Fruit fly (Drosophila melanogaster) whole organism, embryonic: ENCODE data around the gene Fcp3C.

ENCODE experiments used
- B-H1 ChIP-seq: fragments of 200-800 bp; sonication (Bioruptor generic); IDR thresholded peaks from 3 replicates; pipeline ENCODE4 v1.3.6; 2022; ENCODE audit warnings: missing biosample characterization, missing genetic modification characterization
- BtbVII ChIP-seq: fragments of 200-800 bp; sonication (Bioruptor generic); optimal IDR thresholded peaks from 3 replicates; lab custom pipeline; 2017; ENCODE audit warnings: missing biosample characterization, mild to moderate bottlenecking, missing genetic modification characterization
- Bteb2 ChIP-seq: fragments of 200-800 bp; sonication (Bioruptor generic); optimal IDR thresholded peaks from 2 replicates; lab custom pipeline; 2016; ENCODE audit warnings: missing biosample characterization, missing genetic modification characterization
- CG10209 ChIP-seq: fragments of 200-800 bp; sonication (Bioruptor generic); optimal IDR thresholded peaks from 3 replicates; lab custom pipeline; 2017; ENCODE audit warnings: missing biosample characterization, mild to moderate bottlenecking, missing genetic modification characterization, missing genetic modification reagents
- CG10462 ChIP-seq: fragments of 200-800 bp; sonication (Bioruptor generic); optimal IDR thresholded peaks from 2 replicates; lab custom pipeline; 2016; ENCODE audit warnings: missing biosample characterization, missing genetic modification characterization
- CG10654 ChIP-seq: fragments of 200-800 bp; sonication (Bioruptor generic); optimal IDR thresholded peaks from 2 replicates; lab custom pipeline; 2016; ENCODE audit warnings: missing biosample characterization, missing genetic modification characterization
- CG10959 ChIP-seq: fragments of 200-800 bp; sonication (Bioruptor generic); IDR thresholded peaks from 2 replicates; pipeline ENCODE4 v1.3.6; 2022; ENCODE audit warnings: missing biosample characterization, missing genetic modification characterization
- CG12659 ChIP-seq: fragments of 200-800 bp; sonication (Bioruptor generic); optimal IDR thresholded peaks from 3 replicates; lab custom pipeline; 2017; ENCODE audit warnings: mild to moderate bottlenecking, missing biosample characterization, missing genetic modification reagents, missing genetic modification characterization
- CG12769 ChIP-seq: fragments of 200-800 bp; sonication (Bioruptor generic); optimal IDR thresholded peaks from 2 replicates; lab custom pipeline; 2019; ENCODE audit warnings: missing biosample characterization, mild to moderate bottlenecking, missing genetic modification characterization, moderate library complexity
- CG14050 ChIP-seq: fragments of 200-800 bp; sonication (Bioruptor generic); IDR thresholded peaks from 3 replicates; pipeline ENCODE4 v1.3.6; 2022; ENCODE audit warnings: missing biosample characterization, missing genetic modification characterization
- CG14441 ChIP-seq: fragments of 200-800 bp; sonication (Bioruptor generic); IDR thresholded peaks from 2 replicates; pipeline ENCODE4 v1.3.6; 2022; ENCODE audit warnings: missing biosample characterization, missing genetic modification characterization
- CG15011 ChIP-seq: fragments of 200-800 bp; sonication (Bioruptor generic); optimal IDR thresholded peaks from 3 replicates; lab custom pipeline; 2018; ENCODE audit warnings: missing biosample characterization, mild to moderate bottlenecking, missing genetic modification characterization
- CG1603 ChIP-seq: fragments of 200-800 bp; sonication (Bioruptor generic); optimal IDR thresholded peaks from 2 replicates; lab custom pipeline; 2019; ENCODE audit warnings: missing biosample characterization, mild to moderate bottlenecking, missing genetic modification characterization, moderate library complexity
- CG17829 ChIP-seq: fragments of 200-800 bp; optimal IDR thresholded peaks from 2 replicates; lab custom pipeline; 2019; ENCODE audit warnings: missing biosample characterization, mild to moderate bottlenecking, missing genetic modification characterization, moderate library complexity
- CG5180 ChIP-seq: fragments of 200-800 bp; sonication (Bioruptor generic); optimal IDR thresholded peaks from 3 replicates; lab custom pipeline; 2017; ENCODE audit warnings: missing biosample characterization, missing genetic modification characterization, mild to moderate bottlenecking, moderate library complexity, missing genetic modification reagents
- CG6791 ChIP-seq: fragments of 200-800 bp; sonication (Bioruptor generic); IDR thresholded peaks from 3 replicates; pipeline ENCODE4 v1.3.6; 2022; ENCODE audit warnings: missing biosample characterization, missing genetic modification characterization; ENCODE audit not compliant: partially characterized antibody
- CG7745 ChIP-seq: fragments of 200-800 bp; sonication (Bioruptor generic); optimal IDR thresholded peaks from 2 replicates; lab custom pipeline; 2018; ENCODE audit warnings: missing biosample characterization, mild to moderate bottlenecking, missing genetic modification characterization, moderate library complexity
- CG7987 ChIP-seq: fragments of 200-800 bp; sonication (Bioruptor generic); optimal IDR thresholded peaks from 2 replicates; lab custom pipeline; 2018; ENCODE audit warnings: missing biosample characterization, mild to moderate bottlenecking, missing genetic modification characterization, moderate library complexity
- CHES-1-like ChIP-seq: fragments of 200-800 bp; sonication (Bioruptor generic); optimal IDR thresholded peaks from 2 replicates; lab custom pipeline; 2016; ENCODE audit warnings: missing biosample characterization, missing genetic modification characterization
- CkIIα-i1 ChIP-seq: fragments of 200-800 bp; sonication (Bioruptor generic); IDR thresholded peaks from 2 replicates; pipeline ENCODE4 v1.3.6; 2022; ENCODE audit warnings: missing biosample characterization, missing genetic modification characterization
- Doc3 ChIP-seq: fragments of 200-800 bp; sonication (Bioruptor generic); IDR thresholded peaks from 3 replicates; pipeline ENCODE4 v1.3.6; 2022; ENCODE audit warnings: missing biosample characterization, missing genetic modification characterization; ENCODE audit not compliant: partially characterized antibody
- Drgx ChIP-seq: fragments of 200-800 bp; sonication (Bioruptor generic); IDR thresholded peaks from 2 replicates; pipeline ENCODE4 v1.3.6; 2022; ENCODE audit warnings: missing biosample characterization, missing genetic modification characterization
- H2.0 ChIP-seq: fragments of 200-800 bp; sonication (Bioruptor generic); IDR thresholded peaks from 2 replicates; pipeline ENCODE4 v1.3.6; 2022; ENCODE audit warnings: missing biosample characterization, missing genetic modification characterization
- HLH3B ChIP-seq: fragments of 200-800 bp; sonication (Bioruptor generic); IDR thresholded peaks from 2 replicates; pipeline ENCODE4 v1.3.6; 2022; ENCODE audit warnings: missing biosample characterization, missing genetic modification characterization
- Hsf ChIP-seq: fragments of 200-800 bp; sonication (Bioruptor generic); optimal IDR thresholded peaks from 3 replicates; lab custom pipeline; 2016; ENCODE audit warnings: missing biosample characterization, missing genetic modification characterization
- MBD-R2 ChIP-seq: fragments of 200-800 bp; sonication (Bioruptor generic); IDR thresholded peaks from 2 replicates; pipeline ENCODE4 v1.3.6; 2022; ENCODE audit warnings: missing biosample characterization, missing genetic modification characterization
- Max ChIP-seq: fragments of 200-800 bp; sonication (Bioruptor generic); optimal IDR thresholded peaks from 2 replicates; lab custom pipeline; 2016; ENCODE audit warnings: missing biosample characterization, mild to moderate bottlenecking, missing genetic modification characterization
- Meics ChIP-seq: fragments of 200-800 bp; sonication (Bioruptor generic); optimal IDR thresholded peaks from 2 replicates; lab custom pipeline; 2017; ENCODE audit warnings: missing biosample characterization, mild to moderate bottlenecking, missing genetic modification characterization
- Mrtf ChIP-seq: fragments of 200-800 bp; sonication (Bioruptor generic); IDR thresholded peaks from 3 replicates; pipeline ENCODE4 v1.3.6; 2022; ENCODE audit warnings: missing biosample characterization, missing genetic modification characterization
- Nf-YB ChIP-seq: fragments of 200-800 bp; sonication (Bioruptor generic); optimal IDR thresholded peaks from 3 replicates; lab custom pipeline; 2019; ENCODE audit warnings: missing biosample characterization, mild to moderate bottlenecking, missing genetic modification characterization, moderate library complexity
- Pdp1 ChIP-seq, 2 experiments: fragments of 200-800 bp; sonication (Bioruptor generic); optimal IDR thresholded peaks; 3 replicates each; lab custom pipeline; 2016; ENCODE audit warnings: missing biosample characterization in 2 of 2, missing genetic modification characterization in 2 of 2, mild to moderate bottlenecking in 1 of 2, moderate library complexity in 1 of 2
- Scr ChIP-seq: fragments of 200-800 bp; sonication (Bioruptor generic); IDR thresholded peaks from 2 replicates; pipeline ENCODE4 v1.3.6; 2022; ENCODE audit warnings: missing biosample characterization, missing genetic modification characterization; ENCODE audit not compliant: partially characterized antibody
- ash1 ChIP-seq: fragments of 200-800 bp; sonication (Bioruptor generic); optimal IDR thresholded peaks from 2 replicates; lab custom pipeline; 2018; ENCODE audit warnings: missing biosample characterization, mild to moderate bottlenecking, missing genetic modification characterization
- bigmax ChIP-seq: fragments of 200-800 bp; sonication (Bioruptor generic); optimal IDR thresholded peaks from 2 replicates; lab custom pipeline; 2018; ENCODE audit warnings: missing biosample characterization, mild to moderate bottlenecking, missing genetic modification characterization
- cg ChIP-seq: fragments of 200-800 bp; sonication (Bioruptor generic); optimal IDR thresholded peaks from 3 replicates; lab custom pipeline; 2019; ENCODE audit warnings: missing biosample characterization, mild to moderate bottlenecking, missing genetic modification characterization, moderate library complexity
- chinmo ChIP-seq: fragments of 200-800 bp; sonication (Bioruptor generic); IDR thresholded peaks from 4 replicates; pipeline ENCODE4 v1.3.6; 2022; ENCODE audit warnings: missing biosample characterization, missing genetic modification characterization; ENCODE audit not compliant: partially characterized antibody
- ems ChIP-seq: fragments of 200-800 bp; sonication (Bioruptor generic); optimal IDR thresholded peaks from 3 replicates; lab custom pipeline; 2016; ENCODE audit warnings: missing biosample characterization, missing genetic modification characterization
- fd64A ChIP-seq: fragments of 200-800 bp; sonication (Bioruptor generic); optimal IDR thresholded peaks from 3 replicates; lab custom pipeline; 2018; ENCODE audit warnings: missing biosample characterization, mild to moderate bottlenecking, missing genetic modification characterization
- gsb ChIP-seq: fragments of 200-800 bp; sonication (Bioruptor generic); IDR thresholded peaks from 2 replicates; pipeline ENCODE4 v1.3.6; 2022; ENCODE audit warnings: missing biosample characterization, missing genetic modification characterization
- insv ChIP-seq, 2 experiments: fragments of 200-800 bp; sonication (Bioruptor generic); optimal IDR thresholded peaks; 3 replicates each; lab custom pipeline; 2016 to 2018; ENCODE audit warnings: missing biosample characterization in 2 of 2, missing genetic modification characterization in 2 of 2
- jing ChIP-seq: fragments of 200-800 bp; sonication (Bioruptor generic); optimal IDR thresholded peaks from 2 replicates; lab custom pipeline; 2018; ENCODE audit warnings: missing biosample characterization, mild to moderate bottlenecking, missing genetic modification characterization
- jumu ChIP-seq: fragments of 200-800 bp; sonication (Bioruptor generic); optimal IDR thresholded peaks from 3 replicates; lab custom pipeline; 2016; ENCODE audit warnings: missing biosample characterization, missing genetic modification characterization
- lbe ChIP-seq: fragments of 200-800 bp; sonication (Bioruptor generic); optimal IDR thresholded peaks from 2 replicates; lab custom pipeline; 2016; ENCODE audit warnings: missing biosample characterization, mild to moderate bottlenecking, missing genetic modification characterization
- lov ChIP-seq, 2 experiments: fragments of 200-800 bp in 1 of 2; fragments of >200 bp in 1 of 2; sonication (Bioruptor generic) in 1 of 2; IDR thresholded peaks in 1 of 2; optimal IDR thresholded peaks in 1 of 2; 2 replicates in 1 of 2; 3 replicates in 1 of 2; pipeline versions ENCODE4 v1.3.6 to Lab custom; 2017 to 2022; ENCODE audit warnings: missing biosample characterization in 1 of 2, missing genetic modification characterization in 1 of 2
- prd ChIP-seq, 3 experiments: fragments of >200 bp in 2 of 3; fragments of 200-800 bp in 1 of 3; sonication (Bioruptor generic) in 1 of 3; optimal IDR thresholded peaks in 2 of 3; IDR thresholded peaks in 1 of 3; 2 replicates in 2 of 3; 3 replicates in 1 of 3; pipeline versions ENCODE4 v1.3.6 to Lab custom; 2017 to 2022; ENCODE audit warnings: missing biosample characterization in 1 of 3, missing genetic modification characterization in 1 of 3
- salm ChIP-seq: fragments of 200-800 bp; sonication (Bioruptor generic); optimal IDR thresholded peaks from 2 replicates; lab custom pipeline; 2018; ENCODE audit warnings: missing biosample characterization, mild to moderate bottlenecking, missing genetic modification characterization

Fcp3C gene

DNA sequence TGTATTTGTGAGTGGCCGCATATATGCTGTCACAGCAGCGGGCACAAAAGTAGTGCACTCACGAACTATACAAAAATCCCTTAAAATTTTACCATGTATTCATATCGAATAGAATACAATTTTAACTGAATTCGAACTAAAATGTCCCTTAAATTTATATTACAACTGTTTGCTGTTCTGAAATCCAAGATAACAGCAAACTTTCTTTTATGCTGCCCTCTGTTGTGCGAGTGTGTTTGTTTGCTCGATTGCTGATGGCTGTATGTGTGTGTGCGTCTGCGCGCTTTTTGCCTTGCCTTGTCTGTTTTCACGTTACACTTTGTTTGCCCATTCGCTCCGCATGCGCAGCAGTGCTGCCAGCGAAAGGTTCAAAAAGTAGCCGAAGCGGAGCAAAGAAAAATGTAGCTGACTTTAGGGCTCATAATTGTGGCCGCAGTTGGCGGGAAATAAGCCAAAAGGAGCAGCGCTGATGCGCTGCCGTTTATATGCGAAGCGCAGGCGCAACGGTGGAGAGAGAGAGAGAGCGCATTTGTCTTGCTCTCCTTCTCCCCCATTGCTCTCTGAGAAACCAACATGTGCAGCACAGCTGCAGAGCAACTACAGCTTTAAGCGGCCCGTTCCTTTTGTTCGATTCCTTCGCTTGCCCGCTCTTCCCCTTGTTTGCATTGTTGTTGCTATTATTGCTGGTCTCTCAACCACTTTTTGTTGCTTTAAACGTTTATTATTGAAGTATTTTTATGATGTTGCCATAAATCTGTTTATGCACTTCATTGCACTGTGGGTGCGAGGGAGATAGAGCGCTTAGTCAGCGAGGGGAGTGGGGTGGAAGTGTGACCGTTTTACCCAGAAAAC, 11.6 kb downstream of the Fcp3C start (continued):
- TF ChIP-seq CG1603 = peak; percentile 98
- TF ChIP-seq CG7987 (GFP tag; lab: Kevin White, UChicago) = peak; percentile 68
- peak; percentile 91 for TF ChIP-seq CG14050 (GFP tag; lab: Robert Waterston, UW)
- peak; percentile 88 for TF ChIP-seq fd64A
- peak; percentile 92 for TF ChIP-seq Drgx (GFP tag; lab: Robert Waterston, UW)
- peak; percentile 83 for TF ChIP-seq BtbVII (GFP tag; lab: Kevin White, UChicago)
- TF ChIP-seq lbe (GFP tag; lab: Kevin White, UChicago) = peak; percentile 87
- TF ChIP-seq bigmax (GFP tag; lab: Kevin White, UChicago) = peak; percentile 33
- TF ChIP-seq B-H1 (GFP tag; lab: Robert Waterston, UW) = peak; percentile 89
- TF ChIP-seq Hsf (GFP tag; lab: Kevin White, UChicago) = peak; percentile 95
- TF ChIP-seq CG10959 (GFP tag; lab: Robert Waterston, UW) = peak; percentile 92
- peak; percentile 67; the same call in 1 of the 2 replicates for TF ChIP-seq CkIIα-i1
- no peak for TF ChIP-seq CG7745 (tag; lab: Kevin White, UChicago)
- peak; percentile 92 for TF ChIP-seq Mrtf (GFP tag; lab: Robert Waterston, UW)
- peak; percentile 93 for TF ChIP-seq HLH3B
- TF ChIP-seq CG10654 (GFP tag; lab: Kevin White, UChicago) = peak; percentile 87
- TF ChIP-seq Scr = no peak
- peak; percentile 90 for TF ChIP-seq salm (tag; lab: Kevin White, UChicago)
- peak; percentile 88 for TF ChIP-seq Bteb2 (GFP tag; lab: Kevin White, UChicago)
- peak; percentile 67; the same call in 2 of the 4 replicates for TF ChIP-seq chinmo (GFP tag; lab: Robert Waterston, UW)
- peak; percentile 90 for TF ChIP-seq H2.0 (GFP tag; lab: Robert Waterston, UW)
- TF ChIP-seq jumu = peak; percentile 94
- TF ChIP-seq jing (GFP tag; lab: Kevin White, UChicago) = peak; percentile 91
- TF ChIP-seq CG5180 (GFP tag; lab: Kevin White, UChicago) = peak; percentile 82
- no peak for TF ChIP-seq CG12769 (tag; lab: Kevin White, UChicago)
- TF ChIP-seq Meics = peak; percentile 88
- peak; percentile 88 for TF ChIP-seq Max (GFP tag; lab: Kevin White, UChicago)
- TF ChIP-seq CHES-1-like (GFP tag; lab: Kevin White, UChicago) = peak; percentile 91
- TF ChIP-seq cg (GFP tag; lab: Kevin White, UChicago) = peak; percentile 85
- peak; percentile 83 for TF ChIP-seq Nf-YB (GFP tag; lab: Kevin White, UChicago)
- TF ChIP-seq CG17829 (tag; lab: Kevin White, UChicago) = peak; percentile 95
- peak; percentile 75 for TF ChIP-seq gsb
- TF ChIP-seq Doc3 (GFP tag; lab: Robert Waterston, UW) = no peak
- peak; percentile 90 for TF ChIP-seq CG10462
- peak; percentile 93 for TF ChIP-seq CG12659 (GFP tag; lab: Kevin White, UChicago)
- peak; percentile 87 for TF ChIP-seq CG15011 (GFP tag; lab: Kevin White, UChicago)
- peak; percentile 88 for TF ChIP-seq ems (GFP tag; lab: Kevin White, UChicago)
- TF ChIP-seq lov (optimal IDR thresholded peaks at IDR 0.05; lab: Kevin White, UChicago) = no peak
- peak; percentile 89 for TF ChIP-seq lov (GFP tag; IDR thresholded peaks at IDR 0.05; lab: Robert Waterston, UW)
- no peak for TF ChIP-seq CG6791 (GFP tag; lab: Robert Waterston, UW)
- TF ChIP-seq insv (GFP tag; optimal IDR thresholded peaks at IDR 0.05; lab: Kevin White, UChicago) = peak in 1 of 2 experiments; percentile 26
- no peak for TF ChIP-seq prd (optimal IDR thresholded peaks at IDR 0.05; lab: Kevin White, UChicago)
- TF ChIP-seq prd (GFP tag; IDR thresholded peaks at IDR 0.05; lab: Robert Waterston, UW) = peak; percentile 95
- peak; percentile 94 for TF ChIP-seq CG10209 (GFP tag; lab: Kevin White, UChicago)
- peak; percentile 89 to 92 for TF ChIP-seq Pdp1 (GFP tag; optimal IDR thresholded peaks at IDR 0.05; lab: Kevin White, UChicago)
- TF ChIP-seq ash1 (GFP tag; lab: Kevin White, UChicago) = no peak
- TF ChIP-seq CG14441 = peak; percentile 91
- TF ChIP-seq MBD-R2 (GFP tag; lab: Robert Waterston, UW) = peak; percentile 55; the same call in 1 of the 2 replicates
